Fruit fly (Drosophila melanogaster): ENCODE data around the gene CG43203.

DNA sequence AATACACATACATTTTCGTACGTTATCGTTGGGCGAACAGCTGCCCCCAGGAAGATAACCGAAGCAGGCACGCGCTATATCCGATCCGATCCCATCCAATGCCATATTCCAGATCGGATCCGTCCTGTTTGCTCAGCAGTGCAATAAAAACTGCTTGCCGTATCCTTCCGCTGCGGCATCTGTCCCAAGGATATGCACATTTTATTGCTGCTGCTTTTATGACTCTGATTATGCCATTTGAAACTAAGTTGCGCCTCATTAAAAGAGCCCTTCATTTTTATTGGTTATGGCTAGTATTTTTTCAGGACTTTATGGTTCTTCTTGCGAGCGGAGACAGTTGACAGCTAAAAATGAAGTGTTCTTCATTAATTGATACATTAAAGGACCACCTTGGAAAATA, 18.4 kb upstream of the CG43203 start:
- TF ChIP-seq CG8478 (optimal IDR thresholded peaks at IDR 0.05) (no peak), CTCF (optimal IDR thresholded peaks at IDR 0.05) (no peak)

Data from S2 (cell line).